Fruit fly (Drosophila melanogaster): ENCODE results near the gene CG5004.

CG5004 gene

DNA sequence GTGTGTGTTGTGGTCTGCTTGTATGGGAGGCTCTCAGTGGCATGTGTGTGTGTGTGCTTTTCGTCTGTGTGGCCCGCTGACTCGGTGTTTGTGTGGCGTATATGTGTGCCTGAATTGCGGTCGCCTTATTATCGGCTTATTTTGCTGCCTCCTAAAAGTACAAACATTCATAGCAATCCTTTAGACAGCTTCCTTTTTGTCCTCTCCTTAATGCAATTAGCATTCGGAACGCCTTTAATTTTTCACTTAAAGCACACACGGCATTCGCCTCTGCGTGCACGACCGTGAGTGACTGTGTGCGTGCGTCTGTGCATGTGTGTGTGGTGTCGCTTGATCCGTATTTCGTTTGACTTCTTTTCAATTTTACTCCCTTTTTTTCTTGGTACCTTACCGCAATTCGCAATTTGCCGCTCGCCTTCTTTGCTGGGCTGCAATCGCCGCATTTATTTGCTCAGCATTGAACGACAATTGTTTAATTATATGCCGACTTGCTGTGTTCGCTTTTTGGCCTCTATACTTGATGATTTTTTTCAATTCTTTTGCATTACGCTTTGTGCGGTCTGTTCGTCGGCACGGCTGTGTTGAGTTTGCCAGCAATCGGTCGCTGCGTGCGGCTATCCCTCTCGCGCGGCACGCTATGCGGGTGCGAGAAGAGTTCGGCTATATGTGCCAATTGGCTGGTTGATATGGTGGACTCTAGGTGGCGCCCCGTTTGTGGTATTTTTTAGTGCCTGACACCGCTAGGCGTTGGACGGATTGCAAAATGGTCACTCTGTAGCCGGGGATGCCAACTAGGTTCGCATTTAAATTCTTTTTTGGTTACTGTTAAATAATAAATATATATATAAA, 29.9 kb upstream of the CG5004 start, which contains the start of gene wcy (continued):
- TF ChIP-seq sens (GFP tag) (peak; percentile 45), amos (GFP tag; IDR thresholded peaks at IDR 0.05; ENCODE audit: partially characterized antibody) (0 out of 2 replicates have a peak, but pooled peaks have one; percentile 42), mam (GFP tag; optimal IDR thresholded peaks at IDR 0.05) (peak; percentile 26), CG7745 (tag; optimal IDR thresholded peaks at IDR 0.05) (no peak), Ada2b (GFP tag; IDR thresholded peaks at IDR 0.05) (0 out of 2 replicates have a peak, but pooled peaks have one; percentile 15), inv (GFP tag; IDR thresholded peaks at IDR 0.05; ENCODE audit: partially characterized antibody) (0 out of 2 replicates have a peak, but pooled peaks have one; percentile 26), CG7839 (tag; optimal IDR thresholded peaks at IDR 0.05) (no peak), CHES-1-like (GFP tag; optimal IDR thresholded peaks at IDR 0.05) (peak; percentile 1), Trl (optimal IDR thresholded peaks at IDR 0.05) (no peak), Trl (GFP tag; optimal IDR thresholded peaks at IDR 0.05) (peak; percentile 12), Neu2 (GFP tag; optimal IDR thresholded peaks at IDR 0.05; ENCODE audit: borderline replicate concordance) (no peak), CG15011 (GFP tag; optimal IDR thresholded peaks at IDR 0.05) (no peak), HmgZ (tag; optimal IDR thresholded peaks at IDR 0.05) (peak; percentile 47), Ets97D (GFP tag; optimal IDR thresholded peaks at IDR 0.05) (peak; percentile 76), CG9817 (tag; optimal IDR thresholded peaks at IDR 0.05) (no peak), H2.0 (GFP tag; IDR thresholded peaks at IDR 0.05) (0 out of 2 replicates have a peak, but pooled peaks have one; percentile 10), unpg (GFP tag; optimal IDR thresholded peaks at IDR 0.05) (no peak), dati (GFP tag; IDR thresholded peaks at IDR 0.05) (no peak), CG16813 (GFP tag; IDR thresholded peaks at IDR 0.05; ENCODE audit: partially characterized antibody) (0 out of 3 replicates have a peak, but pooled peaks have one; percentile 37), Ravus (GFP tag; IDR thresholded peaks at IDR 0.05) (no peak), CTCF (GFP tag; optimal IDR thresholded peaks at IDR 0.05) (peak; percentile 97), dimm (GFP tag; IDR thresholded peaks at IDR 0.05) (no peak), az2 (GFP tag; optimal IDR thresholded peaks at IDR 0.05) (no peak), hbn (GFP tag; IDR thresholded peaks at IDR 0.05; ENCODE audit: partially characterized antibody) (no peak; the same call in 1 of the 2 replicates), phol (tag; optimal IDR thresholded peaks at IDR 0.05) (peak; percentile 38), Ets65A (GFP tag) (peak; percentile 92), unc-4 (GFP tag; IDR thresholded peaks at IDR 0.05; ENCODE audit: partially characterized antibody) (peak; percentile 42; the same call in 1 of the 2 replicates), Oli (tag; optimal IDR thresholded peaks at IDR 0.05) (no peak), mirr (GFP tag; optimal IDR thresholded peaks at IDR 0.05) (peak; percentile 23), CG34422 (GFP tag; IDR thresholded peaks at IDR 0.05) (peak; percentile 46; the same call in 2 of the 3 replicates), CG6272 (GFP tag; IDR thresholded peaks at IDR 0.05) (no peak), CG10321 (GFP tag; IDR thresholded peaks at IDR 0.05) (peak; percentile 97), CG30403 (GFP tag; optimal IDR thresholded peaks at IDR 0.05) (peak; percentile 2), Xbp1 (GFP tag; optimal IDR thresholded peaks at IDR 0.05) (peak; percentile 37), BEAF-32 (GFP tag; optimal IDR thresholded peaks at IDR 0.05) (peak; percentile 68), CG8944 (GFP tag; optimal IDR thresholded peaks at IDR 0.05) (no peak), Eip74EF (GFP tag; optimal IDR thresholded peaks at IDR 0.05) (peak in 1 of 2 experiments; percentile 62), CG6654 (GFP tag; optimal IDR thresholded peaks at IDR 0.05) (no peak), jumu (GFP tag; optimal IDR thresholded peaks at IDR 0.05) (no peak), CG17186 (GFP tag; optimal IDR thresholded peaks at IDR 0.05) (peak; percentile 55), NFAT (GFP tag; IDR thresholded peaks at IDR 0.05) (peak; percentile 44; the same call in 1 of the 2 replicates), CoRest (tag; optimal IDR thresholded peaks at IDR 0.05) (peak; percentile 21), CG12659 (GFP tag; optimal IDR thresholded peaks at IDR 0.05) (peak; percentile 71), Fer1 (GFP tag; optimal IDR thresholded peaks at IDR 0.05) (no peak), HLH4C (GFP tag; IDR thresholded peaks at IDR 0.05; ENCODE audit: partially characterized antibody) (0 out of 3 replicates have a peak, but pooled peaks have one; percentile 27), vvl (GFP tag; IDR thresholded peaks at IDR 0.05) (no peak), CG8478 (optimal IDR thresholded peaks at IDR 0.05) (peak; percentile 96), wek (GFP tag; optimal IDR thresholded peaks at IDR 0.05) (peak; percentile 29), CG12391 (tag; optimal IDR thresholded peaks at IDR 0.05) (peak; percentile 27)

Measured in whole organism, embryonic.